Worm (Caenorhabditis elegans) whole organism, late embryonic: Measurements from ENCODE around the gene glr-4.

Source experiments
- C38D4.7 ChIP-seq: fragments of 200-800 bp; sonication (Bioruptor generic); optimal IDR thresholded peaks from 2 replicates; lab custom pipeline; 2018; ENCODE audit warnings: mild to moderate bottlenecking, missing genetic modification characterization, moderate library complexity, missing compliant biosample characterization
- K02D7.2 ChIP-seq: sonication (generic microtip); optimal IDR thresholded peaks from 2 replicates; lab custom pipeline; 2017; ENCODE audit warnings: mild to moderate bottlenecking, missing genetic modification characterization, missing compliant biosample characterization
- K09A11.1 ChIP-seq: sonication (generic microtip); optimal IDR thresholded peaks from 2 replicates; lab custom pipeline; 2017; ENCODE audit warnings: antibody characterized with exemption, mild to moderate bottlenecking, missing genetic modification characterization, missing compliant biosample characterization; ENCODE audit not compliant: insufficient read depth
- Y22D7AL.16 ChIP-seq: sonication (generic microtip); optimal IDR thresholded peaks from 2 replicates; lab custom pipeline; 2016; ENCODE audit warnings: missing genetic modification characterization, missing compliant biosample characterization
- ahr-1 ChIP-seq: sonication (generic microtip); optimal IDR thresholded peaks from 2 replicates; lab custom pipeline; 2016; ENCODE audit warnings: missing genetic modification characterization, missing compliant biosample characterization
- ceh-18 ChIP-seq: sonication (generic microtip); optimal IDR thresholded peaks from 2 replicates; lab custom pipeline; 2016; ENCODE audit warnings: missing genetic modification characterization, missing compliant biosample characterization
- ceh-30 ChIP-seq: fragments of 150-350 bp; optimal IDR thresholded peaks from 2 replicates; lab custom pipeline; 2014; ENCODE audit warnings: missing biosample characterization, missing genetic modification characterization
- ceh-31 ChIP-seq: sonication (generic microtip); optimal IDR thresholded peaks from 2 replicates; lab custom pipeline; 2016; ENCODE audit warnings: missing genetic modification characterization, missing compliant biosample characterization
- ceh-34 ChIP-seq: sonication (generic microtip); optimal IDR thresholded peaks from 2 replicates; lab custom pipeline; 2016; ENCODE audit warnings: mild to moderate bottlenecking, missing genetic modification characterization, missing compliant biosample characterization
- ceh-45 ChIP-seq: fragments of 200-800 bp; sonication (Bioruptor generic); IDR thresholded peaks from 2 replicates; pipeline ENCODE4 v1.3.6; 2022; ENCODE audit warnings: missing genetic modification reagents, missing genetic modification characterization, missing compliant biosample characterization
- ceh-48 ChIP-seq: sonication (generic microtip); optimal IDR thresholded peaks from 2 replicates; lab custom pipeline; 2016; ENCODE audit warnings: missing genetic modification characterization, inconsistent platforms, missing compliant biosample characterization
- ceh-9 ChIP-seq: sonication (generic microtip); optimal IDR thresholded peaks from 2 replicates; lab custom pipeline; 2016; ENCODE audit warnings: mild to moderate bottlenecking, missing genetic modification characterization, inconsistent platforms, missing compliant biosample characterization
- che-1 ChIP-seq: sonication (generic microtip); optimal IDR thresholded peaks from 2 replicates; lab custom pipeline; 2016; ENCODE audit warnings: mild to moderate bottlenecking, missing genetic modification characterization, missing compliant biosample characterization
- dmd-4 ChIP-seq: sonication (generic microtip); optimal IDR thresholded peaks from 2 replicates; lab custom pipeline; 2016; ENCODE audit warnings: borderline replicate concordance, missing genetic modification characterization, missing compliant biosample characterization
- dve-1 ChIP-seq: sonication (generic microtip); optimal IDR thresholded peaks from 2 replicates; lab custom pipeline; 2017; ENCODE audit warnings: antibody characterized with exemption, mild to moderate bottlenecking, missing genetic modification characterization, missing compliant biosample characterization
- elt-2 ChIP-seq: sonication (generic microtip); optimal IDR thresholded peaks from 2 replicates; lab custom pipeline; 2016; ENCODE audit warnings: missing genetic modification reagents, missing genetic modification characterization, missing compliant biosample characterization
- ets-4 ChIP-seq: sonication (generic microtip); optimal IDR thresholded peaks from 2 replicates; lab custom pipeline; 2016; ENCODE audit warnings: missing genetic modification characterization, missing compliant biosample characterization
- fax-1 ChIP-seq: sonication (generic microtip); optimal IDR thresholded peaks from 2 replicates; lab custom pipeline; 2016; ENCODE audit warnings: missing genotype, missing genetic modification characterization, missing compliant biosample characterization
- gmeb-2 ChIP-seq: sonication (generic microtip); optimal IDR thresholded peaks from 2 replicates; lab custom pipeline; 2016; ENCODE audit warnings: missing genetic modification characterization, inconsistent platforms, missing compliant biosample characterization
- hlh-13 ChIP-seq: fragments of 200-800 bp; sonication (Bioruptor generic); optimal IDR thresholded peaks from 2 replicates; lab custom pipeline; 2018; ENCODE audit warnings: mild to moderate bottlenecking, missing genetic modification characterization, missing compliant biosample characterization
- hlh-30 ChIP-seq: sonication (generic microtip); optimal IDR thresholded peaks from 2 replicates; lab custom pipeline; 2017; ENCODE audit warnings: antibody characterized with exemption, missing genetic modification characterization, missing compliant biosample characterization; ENCODE audit not compliant: insufficient read depth
- lim-6 ChIP-seq: sonication (generic microtip); optimal IDR thresholded peaks from 2 replicates; lab custom pipeline; 2016; ENCODE audit warnings: missing genetic modification characterization, missing compliant biosample characterization
- madf-2 ChIP-seq: sonication (generic microtip); optimal IDR thresholded peaks from 2 replicates; lab custom pipeline; 2017; ENCODE audit warnings: missing genetic modification characterization, missing compliant biosample characterization
- mec-3 ChIP-seq: sonication (generic microtip); optimal IDR thresholded peaks from 2 replicates; lab custom pipeline; 2016; ENCODE audit warnings: borderline replicate concordance, missing genetic modification characterization, missing compliant biosample characterization
- nfya-1 ChIP-seq: sonication (generic microtip); optimal IDR thresholded peaks from 2 replicates; lab custom pipeline; 2017; ENCODE audit warnings: missing genetic modification characterization, mild to moderate bottlenecking, missing compliant biosample characterization, antibody characterized with exemption, moderate library complexity
- nhr-232 ChIP-seq: sonication (generic microtip); optimal IDR thresholded peaks from 2 replicates; lab custom pipeline; 2016; ENCODE audit warnings: missing genetic modification characterization, missing compliant biosample characterization
- npax-4 ChIP-seq: sonication (generic microtip); optimal IDR thresholded peaks from 2 replicates; lab custom pipeline; 2016; ENCODE audit warnings: missing genetic modification characterization, missing compliant biosample characterization
- pag-3 ChIP-seq: sonication (generic microtip); optimal IDR thresholded peaks from 2 replicates; lab custom pipeline; 2016; ENCODE audit warnings: missing compliant biosample characterization, missing genetic modification characterization, borderline replicate concordance
- pat-9 ChIP-seq: fragments of 200-800 bp; sonication (Bioruptor generic); optimal IDR thresholded peaks from 2 replicates; lab custom pipeline; 2018; ENCODE audit warnings: mild to moderate bottlenecking, missing genetic modification characterization, moderate library complexity, missing compliant biosample characterization
- pha-4 ChIP-seq: fragments of 150-350 bp; optimal IDR thresholded peaks from 2 replicates; lab custom pipeline; 2018; ENCODE audit warnings: missing biosample characterization, missing genetic modification reagents, missing genetic modification characterization
- ref-2 ChIP-seq: sonication (generic microtip); optimal IDR thresholded peaks from 2 replicates; lab custom pipeline; 2016; ENCODE audit warnings: missing genetic modification characterization, missing compliant biosample characterization
- sdc-2 ChIP-seq: sonication (generic microtip); optimal IDR thresholded peaks from 2 replicates; lab custom pipeline; 2016; ENCODE audit warnings: missing genotype, missing genetic modification characterization, missing compliant biosample characterization
- tbx-2 ChIP-seq: sonication (generic microtip); optimal IDR thresholded peaks from 2 replicates; lab custom pipeline; 2016; ENCODE audit warnings: missing genetic modification characterization, missing compliant biosample characterization
- tbx-7 ChIP-seq: sonication (generic microtip); optimal IDR thresholded peaks from 2 replicates; lab custom pipeline; 2016; ENCODE audit warnings: missing genotype, missing genetic modification characterization, missing compliant biosample characterization
- ttx-3 ChIP-seq: sonication (generic microtip); optimal IDR thresholded peaks from 2 replicates; lab custom pipeline; 2016; ENCODE audit warnings: missing genetic modification reagents, missing genetic modification characterization, missing compliant biosample characterization
- unc-3 ChIP-seq, 2 experiments: fragments of 200-800 bp in 1 of 2; sonication (Bioruptor generic) in 1 of 2; sonication (generic microtip) in 1 of 2; conservative IDR thresholded peaks in 1 of 2; optimal IDR thresholded peaks in 1 of 2; 2 replicates each; pipeline versions ENCODE4 v1.3.6 to Lab custom; 2016 to 2022; ENCODE audit warnings: missing compliant biosample characterization in 2 of 2, missing genetic modification characterization in 2 of 2, missing genetic modification reagents in 1 of 2
- unc-86 ChIP-seq: sonication (generic microtip); optimal IDR thresholded peaks from 2 replicates; lab custom pipeline; 2016; ENCODE audit warnings: missing genetic modification characterization, missing compliant biosample characterization

The glr-4 gene

ce11 chrII:7770253-7770652 lies 23.9 kb downstream of the glr-4 start:
- TF ChIP-seq lim-6 (tag; lab: Kevin White, UChicago), result no peak
- TF ChIP-seq C38D4.7, result no peak
- TF ChIP-seq npax-4 (tag; lab: Kevin White, UChicago), result no peak
- TF ChIP-seq ahr-1 (tag; lab: Kevin White, UChicago), result no peak
- TF ChIP-seq ceh-34 (tag; lab: Kevin White, UChicago), result no peak
- no peak for TF ChIP-seq nfya-1 (tag; lab: Kevin White, UChicago)
- no peak for TF ChIP-seq nhr-232 (tag; lab: Kevin White, UChicago)
- no peak for TF ChIP-seq madf-2
- no peak for TF ChIP-seq dmd-4 (tag; lab: Kevin White, UChicago)
- no peak for TF ChIP-seq unc-86 (tag; lab: Kevin White, UChicago)
- no peak for TF ChIP-seq tbx-2 (tag; lab: Kevin White, UChicago)
- no peak for TF ChIP-seq Y22D7AL.16 (tag; lab: Kevin White, UChicago)
- no peak for TF ChIP-seq mec-3

- TF ChIP-seq fax-1 (tag; lab: Kevin White, UChicago) (no peak), ceh-30 (no peak), ceh-48 (tag; lab: Kevin White, UChicago) (no peak), sdc-2 (no peak), unc-3 (GFP tag; conservative IDR thresholded peaks at IDR 0.05; lab: Robert Waterston, UW) (no peak), unc-3 (tag; optimal IDR thresholded peaks at IDR 0.05; lab: Kevin White, UChicago) (no peak), ref-2 (tag; lab: Kevin White, UChicago) (no peak), tbx-7 (tag; lab: Kevin White, UChicago) (no peak), unc-86 (tag; lab: Kevin White, UChicago) (no peak), ceh-31 (tag; lab: Kevin White, UChicago) (no peak)
- TF ChIP-seq, all 69 proteins: peak for 0
Measured at ce11 chrII:7769254-7769653, 24.9 kb downstream of the glr-4 start.

- no peak for TF ChIP-seq ttx-3 (tag; lab: Kevin White, UChicago)
- TF ChIP-seq pha-4 (tag; lab: Kevin White, UChicago), result no peak
- no peak for TF ChIP-seq nfya-1 (tag; lab: Kevin White, UChicago)
- TF ChIP-seq ceh-48 (tag; lab: Kevin White, UChicago), result no peak
- no peak for TF ChIP-seq sdc-2
- no peak for TF ChIP-seq ceh-45 (GFP tag; lab: Robert Waterston, UW)
- TF ChIP-seq, all 69 proteins: peak for 0
Measured at ce11 chrII:7765456-7765855, 28.7 kb downstream of the glr-4 start, which contains the start of gene srh-39. Gene srh-39, minus strand, starts transcription at chrII:7765556.

ce11 chrII:7763569-7763968 lies 30.6 kb downstream of the glr-4 start, which contains the start of gene B0228.9:
Gene B0228.9, minus strand, starts transcription at chrII:7763669.
- TF ChIP-seq ahr-1 (tag; lab: Kevin White, UChicago), result no peak
- TF ChIP-seq ceh-18 (tag; lab: Kevin White, UChicago), result no peak
- TF ChIP-seq nfya-1 (tag; lab: Kevin White, UChicago), result no peak
- TF ChIP-seq tbx-7 (tag; lab: Kevin White, UChicago), result no peak
- TF ChIP-seq dve-1 (tag; lab: Kevin White, UChicago), result no peak
- TF ChIP-seq unc-3 (GFP tag; conservative IDR thresholded peaks at IDR 0.05; lab: Robert Waterston, UW), result no peak
- TF ChIP-seq unc-3 (tag; optimal IDR thresholded peaks at IDR 0.05; lab: Kevin White, UChicago), result no peak
- no peak for TF ChIP-seq K09A11.1
- TF ChIP-seq ceh-31 (tag; lab: Kevin White, UChicago), result no peak
- no peak for TF ChIP-seq ceh-9 (tag; lab: Kevin White, UChicago)
- TF ChIP-seq ets-4 (tag; lab: Kevin White, UChicago), result no peak
- TF ChIP-seq hlh-13 (GFP tag; lab: Kevin White, UChicago), result no peak
- TF ChIP-seq hlh-30, result no peak
- no peak for TF ChIP-seq ttx-3 (tag; lab: Kevin White, UChicago)

- TF ChIP-seq pat-9 (tag; lab: Kevin White, UChicago) (no peak), elt-2 (tag; lab: Kevin White, UChicago) (no peak), gmeb-2 (no peak), ceh-30 (no peak), ahr-1 (tag; lab: Kevin White, UChicago) (no peak), K02D7.2 (no peak), unc-86 (tag; lab: Kevin White, UChicago) (no peak), hlh-30 (no peak), sdc-2 (no peak), pag-3 (tag; lab: Kevin White, UChicago) (no peak), che-1 (no peak), tbx-2 (tag; lab: Kevin White, UChicago) (no peak), unc-3 (GFP tag; conservative IDR thresholded peaks at IDR 0.05; lab: Robert Waterston, UW) (no peak), unc-3 (tag; optimal IDR thresholded peaks at IDR 0.05; lab: Kevin White, UChicago) (no peak), dve-1 (tag; lab: Kevin White, UChicago) (no peak)
Measured at ce11 chrII:7761440-7761839, 32.7 kb downstream of the glr-4 start, which contains the start of gene B0228.8. Gene B0228.8, minus strand, starts transcription at chrII:7761540.
